Worm (Caenorhabditis elegans): ENCODE results near the gene srw-3.
A peak's percentile ranks its signal among the peaks of the same experiment; 100 is the strongest.

The srw-3 gene

DNA sequence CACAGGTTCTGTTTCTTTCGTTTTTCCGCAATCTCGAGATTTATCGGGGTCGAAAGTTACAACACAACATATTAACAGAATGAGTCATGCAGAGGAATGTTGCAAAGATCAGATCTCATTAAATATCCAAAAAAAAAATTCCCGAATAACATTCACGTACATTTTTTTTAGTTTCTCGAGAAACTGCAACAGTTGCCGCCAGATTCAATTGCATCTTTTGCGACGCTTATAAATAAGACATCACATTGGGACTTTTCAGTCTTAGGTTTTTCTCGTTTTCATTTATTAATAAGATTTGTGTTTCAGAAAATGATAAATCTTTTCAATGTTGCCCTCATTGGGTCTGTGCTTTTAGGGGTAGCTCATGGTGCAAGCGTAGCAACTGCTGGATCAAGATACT is 8.3 kb downstream of the srw-3 start, which contains the start of gene ZK105.1:
TSS of gene ZK105.1 (plus strand) at position 301 of the 400 bp plus-strand sequence.
- TF ChIP-seq daf-16 (GFP tag; optimal IDR thresholded peaks at IDR 0.05) = peak in 1 of 2 experiments; percentile 3
- TF ChIP-seq daf-16 (tag; optimal IDR thresholded peaks at IDR 0.05) = no peak
- TF ChIP-seq lir-3 (tag; optimal IDR thresholded peaks at IDR 0.05) = no peak
- no peak for TF ChIP-seq D1046.2 (GFP tag; IDR thresholded peaks at IDR 0.05)

DNA sequence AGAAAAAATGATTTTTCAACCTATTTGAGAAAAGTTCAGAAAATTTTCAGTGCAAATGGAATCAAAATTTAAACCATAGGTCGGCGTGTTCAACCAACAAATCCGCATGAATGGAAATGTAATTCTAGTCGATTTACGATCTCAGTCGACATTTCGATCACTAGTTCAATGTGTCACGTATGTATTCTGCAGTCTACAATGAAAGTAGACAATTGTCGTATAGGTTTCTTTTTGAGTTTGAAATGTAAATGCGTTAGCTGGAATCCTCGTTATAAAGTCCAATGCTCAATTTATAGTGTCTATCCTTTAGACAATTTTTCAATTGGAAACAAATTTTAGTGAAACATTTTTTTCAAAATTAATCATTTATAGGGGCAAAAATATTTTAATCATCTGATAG is 10.6 kb downstream of the srw-3 start, which contains the start of gene ZK105.12:
TSS of gene ZK105.12 (minus strand) at position 101 of the 400 bp plus-strand sequence.
- TF ChIP-seq daf-19 (GFP tag; conservative IDR thresholded peaks at IDR 0.05) (no peak), F49E8.2 (tag; optimal IDR thresholded peaks at IDR 0.05; ENCODE audit: borderline replicate concordance) (no peak), dpl-1 (GFP tag; optimal IDR thresholded peaks at IDR 0.05) (no peak), daf-8 (GFP tag; IDR thresholded peaks at IDR 0.05) (no peak), attf-4 (tag; optimal IDR thresholded peaks at IDR 0.05) (no peak), snpc-4 (tag; optimal IDR thresholded peaks at IDR 0.05) (no peak), unc-62 (GFP tag; optimal IDR thresholded peaks at IDR 0.05 in 1 of 2) (no peak), unc-62 (tag; optimal IDR thresholded peaks at IDR 0.05) (no peak), mep-1 (tag; optimal IDR thresholded peaks at IDR 0.05) (no peak), set-16 (GFP tag; IDR thresholded peaks at IDR 0.05) (no peak), gei-8 (GFP tag; optimal IDR thresholded peaks at IDR 0.05) (no peak), unc-39 (tag; optimal IDR thresholded peaks at IDR 0.05) (no peak), mxl-2 (GFP tag; conservative IDR thresholded peaks at IDR 0.05) (no peak), nhr-10 (tag; optimal IDR thresholded peaks at IDR 0.05) (no peak), duxl-1 (tag; optimal IDR thresholded peaks at IDR 0.05; ENCODE audit: poor library complexity) (no peak)

DNA sequence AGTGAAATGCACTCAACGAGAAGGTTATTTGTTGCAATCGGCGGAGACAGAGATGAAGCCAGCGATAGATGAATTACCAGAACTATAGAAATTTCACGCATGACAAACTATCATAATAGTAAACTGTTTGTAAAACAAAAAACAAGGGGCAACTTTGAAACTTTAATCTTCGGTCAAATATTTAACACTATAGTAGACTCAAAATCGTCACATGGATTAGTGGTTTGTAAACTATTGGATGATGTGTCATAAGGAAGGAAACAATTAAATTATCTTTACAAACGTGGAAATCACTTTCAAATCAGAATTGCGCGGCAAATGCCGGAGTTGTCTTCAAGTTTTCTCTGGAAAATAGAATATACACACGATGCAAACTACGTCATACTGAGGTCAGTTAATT is 12.2 kb downstream of the srw-3 start, which contains the start of gene ZK105.5:
TSS of gene ZK105.5 (minus strand) at position 101 of the 400 bp plus-strand sequence.
- TF ChIP-seq aha-1 (tag) (peak; percentile 55), nhr-48 (tag; optimal IDR thresholded peaks at IDR 0.05) (no peak)

DNA sequence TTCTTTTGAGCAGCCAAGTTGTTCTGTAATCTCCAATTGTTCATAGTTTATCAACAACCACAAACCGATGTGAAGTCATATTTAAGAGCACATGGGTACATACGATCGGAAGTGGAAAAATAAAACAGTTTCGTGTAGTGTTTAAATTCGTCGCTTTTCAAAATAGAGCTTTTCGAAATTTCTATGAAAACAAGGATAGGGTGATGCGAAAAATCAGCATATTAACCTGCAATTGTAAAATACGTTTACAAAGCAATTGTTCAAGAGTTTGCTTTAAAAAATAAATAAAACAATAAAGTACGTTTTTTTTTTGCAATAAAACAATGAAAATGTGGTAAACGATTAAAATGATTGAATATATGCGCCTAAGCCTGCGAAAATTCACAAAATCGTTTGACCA is 16.5 kb downstream of the srw-3 start, which contains the start of gene ZK105.14:
TSS of gene ZK105.14 (minus strand) at position 101 of the 400 bp plus-strand sequence.
- peak; percentile 32 for TF ChIP-seq aha-1 (tag)
- TF ChIP-seq fkh-10 (GFP tag; optimal IDR thresholded peaks at IDR 0.05) = no peak

DNA sequence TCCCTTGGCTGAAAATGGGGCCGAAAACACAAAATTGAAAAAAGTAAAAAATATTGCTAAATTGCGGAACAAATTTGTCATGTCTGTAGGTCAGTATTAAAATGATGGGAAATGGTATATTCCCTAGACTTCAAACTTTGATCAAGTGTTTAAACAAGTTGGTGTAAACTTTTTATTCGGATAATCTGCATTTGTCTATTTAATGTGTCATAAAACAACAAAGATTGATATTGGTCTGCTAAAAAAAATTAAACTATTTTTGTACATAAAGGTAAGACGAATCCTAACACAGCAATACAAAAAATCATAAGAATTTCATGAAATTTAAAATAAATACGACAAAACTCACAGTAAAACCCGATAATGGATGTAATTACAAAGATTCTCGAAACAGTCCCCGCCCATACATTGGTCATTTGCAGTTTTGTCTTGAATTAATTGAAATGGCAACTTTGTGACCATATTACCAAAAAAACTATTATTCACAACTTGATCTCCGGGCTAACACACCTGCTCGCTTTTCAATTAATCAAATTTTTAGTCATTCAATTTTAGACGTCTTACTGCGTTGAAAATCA is 18.6 kb downstream of the srw-3 start, which contains the start of the genes ZK105.6 and ZK105.8:
TSS of gene ZK105.6 (minus strand) at position 101 of the 578 bp plus-strand sequence.
TSS of gene ZK105.8 (plus strand) at position 528 of the 578 bp plus-strand sequence.
- TF ChIP-seq mxl-3 (GFP tag; optimal IDR thresholded peaks at IDR 0.05) (no peak), nhr-102 (tag; optimal IDR thresholded peaks at IDR 0.05) (no peak), hlh-11 (tag; optimal IDR thresholded peaks at IDR 0.05) (no peak), zfp-3 (GFP tag; conservative IDR thresholded peaks at IDR 0.05) (no peak), nhr-28 (tag; optimal IDR thresholded peaks at IDR 0.05) (no peak), ceh-20 (GFP tag; IDR thresholded peaks at IDR 0.05) (no peak), mdl-1 (tag; optimal IDR thresholded peaks at IDR 0.05) (no peak), T26A8.4 (GFP tag; IDR thresholded peaks at IDR 0.05) (no peak), lin-38 (GFP tag; IDR thresholded peaks at IDR 0.05) (no peak)

DNA sequence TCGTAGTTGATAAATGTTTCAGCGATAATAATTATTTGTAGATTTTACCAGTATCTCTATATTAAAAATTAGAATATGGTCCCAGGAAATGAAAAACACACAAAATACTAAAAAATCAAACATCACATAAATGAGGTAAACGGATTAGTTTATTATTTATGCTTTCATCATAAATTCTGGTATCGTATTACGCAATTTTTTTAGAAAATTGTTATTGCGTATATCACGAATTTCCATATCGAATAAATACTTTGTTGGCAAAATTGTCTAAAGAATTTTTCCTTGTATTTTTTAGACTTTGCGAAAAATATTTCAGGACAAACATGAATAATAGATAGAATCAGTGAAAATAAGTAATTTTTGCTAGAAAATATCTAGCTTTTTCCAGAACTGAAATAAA is 20.8 kb downstream of the srw-3 start:
- TF ChIP-seq daf-19 (GFP tag; conservative IDR thresholded peaks at IDR 0.05) = no peak
- TF ChIP-seq jun-1 (tag; optimal IDR thresholded peaks at IDR 0.05) = no peak
- TF ChIP-seq aha-1 (tag) = peak; percentile 80

Measured in whole organism, L4 larva.